Worm (Caenorhabditis elegans) whole organism, midembryonic: ENCODE measurements around the gene ZK1128.1.

Experiments
- klf-2 ChIP-seq: fragments of 200-800 bp; sonication (Bioruptor generic); conservative IDR thresholded peaks from 2 replicates; pipeline ENCODE4 v1.3.6; 2022; ENCODE audit warnings: missing genetic modification reagents, missing genetic modification characterization, missing compliant biosample characterization
- tab-1 ChIP-seq: fragments of 200-800 bp; sonication (Bioruptor generic); IDR thresholded peaks from 2 replicates; pipeline ENCODE4 v1.3.6; 2022; ENCODE audit warnings: missing genetic modification characterization, missing compliant biosample characterization
- ztf-23 ChIP-seq: fragments of 200-800 bp; sonication (Bioruptor generic); IDR thresholded peaks from 2 replicates; pipeline ENCODE4 v1.3.6; 2022; ENCODE audit warnings: missing genetic modification reagents, missing genetic modification characterization, missing compliant biosample characterization

DNA sequence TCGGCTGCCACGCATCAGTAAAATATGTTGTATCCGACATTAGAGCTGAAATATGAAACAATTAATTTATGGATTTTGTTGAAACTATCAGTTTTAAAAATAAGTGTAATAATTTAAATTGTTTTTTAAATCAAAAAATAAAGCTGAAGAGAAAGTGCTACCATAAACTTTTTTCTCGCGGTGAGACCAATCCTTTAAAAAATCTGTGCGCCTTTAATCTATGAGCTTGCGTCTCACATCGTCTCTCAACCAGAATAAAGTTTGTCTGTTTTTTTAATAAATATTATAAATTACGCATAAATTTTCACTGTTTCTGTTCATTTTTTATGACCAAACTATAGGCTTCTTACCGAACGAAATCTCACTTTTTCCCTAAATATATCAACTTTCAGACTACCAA is 31.3 kb downstream of the ZK1128.1 start, which contains the start of gene T16H12.3:
- TF ChIP-seq ztf-23 (GFP tag; lab: Robert Waterston, UW): no peak
- TF ChIP-seq klf-2: no peak
- TF ChIP-seq tab-1 (GFP tag; lab: Robert Waterston, UW): no peak
